Worm (Caenorhabditis elegans) whole organism, L3 larva: ENCODE data around the gene sel-9.

Experiments
- aly-2 ChIP-seq: fragments of 150-350 bp; optimal IDR thresholded peaks from 2 replicates; lab custom pipeline; 2014; ENCODE audit warnings: missing biosample characterization, missing genetic modification characterization
- ama-1 ChIP-seq: fragments of 150-350 bp; optimal IDR thresholded peaks from 2 replicates; lab custom pipeline; 2018
- elt-1 ChIP-seq: fragments of 150-350 bp; optimal IDR thresholded peaks from 2 replicates; lab custom pipeline; 2014; ENCODE audit warnings: missing biosample characterization, missing genetic modification characterization
- elt-3 ChIP-seq, 3 experiments: fragments of 150-350 bp in 1 of 3; sonication (generic microtip) in 2 of 3; optimal IDR thresholded peaks; 2 replicates in 2 of 3; 4 replicates in 1 of 3; lab custom pipeline; 2014 to 2017; ENCODE audit warnings: missing biosample characterization in 3 of 3, missing genetic modification characterization in 3 of 3
- hmg-11 ChIP-seq: sonication (generic microtip); optimal IDR thresholded peaks from 2 replicates; lab custom pipeline; 2016; ENCODE audit warnings: missing genetic modification characterization, missing compliant biosample characterization
- mdl-1 ChIP-seq: fragments of 150-350 bp; optimal IDR thresholded peaks from 2 replicates; lab custom pipeline; 2014; ENCODE audit warnings: missing biosample characterization, missing genetic modification characterization
- nfya-1 ChIP-seq: sonication (generic microtip); optimal IDR thresholded peaks from 2 replicates; lab custom pipeline; 2017; ENCODE audit warnings: missing genetic modification characterization, mild to moderate bottlenecking, missing compliant biosample characterization, antibody characterized with exemption, moderate library complexity; ENCODE audit not compliant: insufficient read depth
- nhr-11 ChIP-seq: fragments of 150-350 bp; optimal IDR thresholded peaks from 2 replicates; lab custom pipeline; 2014; ENCODE audit warnings: missing biosample characterization, missing genetic modification characterization
- nhr-23 ChIP-seq: fragments of 150-350 bp; optimal IDR thresholded peaks from 2 replicates; lab custom pipeline; 2014; ENCODE audit warnings: missing biosample characterization, missing genetic modification reagents, missing genetic modification characterization
- nhr-237 ChIP-seq: fragments of 150-350 bp; optimal IDR thresholded peaks from 2 replicates; lab custom pipeline; 2014; ENCODE audit warnings: missing biosample characterization, missing genetic modification characterization
- unc-62 ChIP-seq: fragments of 150-350 bp; sonication (generic microtip); optimal IDR thresholded peaks from 4 replicates; lab custom pipeline; 2014; ENCODE audit warnings: missing biosample characterization, missing genetic modification reagents, missing genetic modification characterization
- ztf-11 ChIP-seq: fragments of 150-350 bp; optimal IDR thresholded peaks from 2 replicates; lab custom pipeline; 2014; ENCODE audit warnings: missing biosample characterization, missing genetic modification characterization

ce11 chrV:8348959-8349389 is 46.6 kb upstream of the sel-9 start:
- TF ChIP-seq nhr-23 (peak; percentile 85), nfya-1 (tag; lab: Kevin White, UChicago) (peak; percentile 94), ama-1 (peak; percentile 98), ztf-11 (no peak), nhr-11 (tag; lab: Kevin White, UChicago) (no peak), unc-62 (GFP tag; lab: Kevin White, UChicago) (peak; percentile 45), elt-1 (tag; lab: Kevin White, UChicago) (peak; percentile 19), mdl-1 (tag; lab: Kevin White, UChicago) (no peak), hmg-11 (peak; percentile 78), nhr-237 (tag; lab: Kevin White, UChicago) (no peak), aly-2 (tag; lab: Kevin White, UChicago) (peak; percentile 29), elt-3 (tag; optimal IDR thresholded peaks at IDR 0.05; lab: Kevin White, UChicago) (peak in 1 of 3 experiments; percentile 14)
